Fruit fly (Drosophila melanogaster) whole organism, prepupa: ENCODE data around the gene GstD6.
A peak's percentile ranks its signal among the peaks of the same experiment; 100 is the strongest.

ENCODE experiments used
- Blimp-1 ChIP-seq: fragments of 200-800 bp; sonication (Bioruptor generic); optimal IDR thresholded peaks from 3 replicates; lab custom pipeline; 2017; ENCODE audit warnings: missing biosample characterization, missing genetic modification characterization, mild to moderate bottlenecking, moderate library complexity, missing genetic modification reagents
- CG10631 ChIP-seq: fragments of 200-800 bp; sonication (Bioruptor generic); optimal IDR thresholded peaks from 2 replicates; lab custom pipeline; 2016; ENCODE audit warnings: missing biosample characterization, missing genetic modification characterization
- CG10669 ChIP-seq: fragments of 200-800 bp; sonication (Bioruptor generic); optimal IDR thresholded peaks from 3 replicates; lab custom pipeline; 2018; ENCODE audit warnings: missing biosample characterization, mild to moderate bottlenecking, missing genetic modification characterization, moderate library complexity
- CG11294 ChIP-seq: fragments of 200-800 bp; sonication (Bioruptor generic); IDR thresholded peaks from 2 replicates; pipeline ENCODE4 v1.3.6; 2022; ENCODE audit warnings: missing biosample characterization, missing genetic modification characterization
- CG15336 ChIP-seq: fragments of 200-800 bp; sonication (Bioruptor generic); IDR thresholded peaks from 2 replicates; pipeline ENCODE4 v1.3.6; 2022; ENCODE audit warnings: missing biosample characterization, missing genetic modification characterization
- CG16779 ChIP-seq: fragments of 200-800 bp; sonication (Bioruptor generic); optimal IDR thresholded peaks from 3 replicates; lab custom pipeline; 2017; ENCODE audit warnings: missing biosample characterization, mild to moderate bottlenecking, missing genetic modification characterization
- CG3032 ChIP-seq: fragments of 200-800 bp; optimal IDR thresholded peaks from 2 replicates; lab custom pipeline; 2019; ENCODE audit warnings: missing biosample characterization, mild to moderate bottlenecking, missing genetic modification characterization, moderate library complexity
- CG32006 ChIP-seq: fragments of 200-800 bp; sonication (Bioruptor generic); optimal IDR thresholded peaks from 3 replicates; lab custom pipeline; 2017; ENCODE audit warnings: missing biosample characterization, mild to moderate bottlenecking, missing genetic modification characterization
- CG34406 ChIP-seq: fragments of 200-800 bp; sonication (Bioruptor generic); optimal IDR thresholded peaks from 3 replicates; lab custom pipeline; 2016; ENCODE audit warnings: missing biosample characterization, missing genetic modification characterization
- CG3919 ChIP-seq: fragments of 200-800 bp; sonication (Bioruptor generic); optimal IDR thresholded peaks from 3 replicates; lab custom pipeline; 2016; ENCODE audit warnings: missing biosample characterization, missing genetic modification characterization
- CG4318 ChIP-seq: fragments of 200-800 bp; sonication (Bioruptor generic); optimal IDR thresholded peaks from 3 replicates; lab custom pipeline; 2017; ENCODE audit warnings: missing biosample characterization, mild to moderate bottlenecking, missing genetic modification characterization
- CG6163 ChIP-seq: fragments of 200-800 bp; sonication (Bioruptor generic); IDR thresholded peaks from 3 replicates; pipeline ENCODE4 v1.3.6; 2022; ENCODE audit warnings: missing biosample characterization, missing genetic modification characterization
- CG6276 ChIP-seq: fragments of 200-800 bp; sonication (Bioruptor generic); optimal IDR thresholded peaks from 2 replicates; lab custom pipeline; 2017; ENCODE audit warnings: missing biosample characterization, mild to moderate bottlenecking, missing genetic modification characterization
- CG6792 ChIP-seq: fragments of 200-800 bp; sonication (Bioruptor generic); optimal IDR thresholded peaks from 3 replicates; lab custom pipeline; 2016; ENCODE audit warnings: missing biosample characterization, missing genetic modification characterization
- CG6854 ChIP-seq: fragments of 200-800 bp; sonication (Bioruptor generic); optimal IDR thresholded peaks from 2 replicates; lab custom pipeline; 2017; ENCODE audit warnings: missing biosample characterization, mild to moderate bottlenecking, missing genetic modification characterization
- CG7368 ChIP-seq: fragments of 200-800 bp; sonication (Bioruptor generic); optimal IDR thresholded peaks from 3 replicates; lab custom pipeline; 2016; ENCODE audit warnings: missing biosample characterization, missing genetic modification characterization
- CG8119 ChIP-seq: fragments of 200-800 bp; sonication (Bioruptor generic); IDR thresholded peaks from 3 replicates; pipeline ENCODE4 v1.3.6; 2022; ENCODE audit warnings: missing biosample characterization, missing genetic modification characterization
- CG8319 ChIP-seq: fragments of 200-800 bp; sonication (Bioruptor generic); optimal IDR thresholded peaks from 3 replicates; lab custom pipeline; 2016; ENCODE audit warnings: missing biosample characterization, missing genetic modification characterization
- CG8632 ChIP-seq: fragments of 200-800 bp; sonication (Bioruptor generic); optimal IDR thresholded peaks from 3 replicates; lab custom pipeline; 2016; ENCODE audit warnings: missing biosample characterization, missing genetic modification characterization
- Eip75B ChIP-seq: fragments of 200-800 bp; sonication (Bioruptor generic); optimal IDR thresholded peaks from 3 replicates; lab custom pipeline; 2016; ENCODE audit warnings: missing biosample characterization, missing genetic modification characterization
- Eip78C ChIP-seq: fragments of 200-800 bp; sonication (Bioruptor generic); peaks from one replicate; lab custom pipeline; 2016; ENCODE audit warnings: missing biosample characterization, missing genetic modification characterization
- Ets96B ChIP-seq: fragments of 200-800 bp; optimal IDR thresholded peaks from 2 replicates; lab custom pipeline; 2019; ENCODE audit warnings: missing biosample characterization, mild to moderate bottlenecking, missing genetic modification characterization, moderate library complexity
- Gug ChIP-seq: fragments of 200-800 bp; sonication (Bioruptor generic); IDR thresholded peaks from 2 replicates; pipeline ENCODE4 v1.3.6; 2022; ENCODE audit warnings: missing biosample characterization, missing genetic modification characterization
- Hr38 ChIP-seq: sonication (Bioruptor generic); optimal IDR thresholded peaks from 2 replicates; lab custom pipeline; 2016; ENCODE audit warnings: missing biosample characterization, missing genetic modification characterization
- Hr4 ChIP-seq: fragments of 200-800 bp; sonication (Bioruptor generic); optimal IDR thresholded peaks from 3 replicates; lab custom pipeline; 2016; ENCODE audit warnings: missing biosample characterization, missing genetic modification characterization
- Lpt ChIP-seq: fragments of 200-800 bp; sonication (Bioruptor generic); optimal IDR thresholded peaks from 3 replicates; lab custom pipeline; 2016; ENCODE audit warnings: missing biosample characterization, missing genetic modification characterization
- Met ChIP-seq: fragments of 200-800 bp; sonication (Bioruptor generic); optimal IDR thresholded peaks from 3 replicates; lab custom pipeline; 2016; ENCODE audit warnings: missing biosample characterization, missing genetic modification characterization
- OdsH ChIP-seq: fragments of 200-800 bp; sonication (Bioruptor generic); optimal IDR thresholded peaks from 3 replicates; lab custom pipeline; 2016; ENCODE audit warnings: missing biosample characterization, missing genetic modification characterization
- Sox102F ChIP-seq: fragments of 200-800 bp; sonication (Bioruptor generic); optimal IDR thresholded peaks from 2 replicates; lab custom pipeline; 2016; ENCODE audit warnings: missing biosample characterization, mild to moderate bottlenecking, missing genetic modification characterization
- Sox14 ChIP-seq: fragments of 200-800 bp; sonication (Bioruptor generic); optimal IDR thresholded peaks from 3 replicates; lab custom pipeline; 2016; ENCODE audit warnings: missing biosample characterization, missing genetic modification characterization
- Sox15 ChIP-seq: fragments of 200-800 bp; sonication (Bioruptor generic); optimal IDR thresholded peaks from 3 replicates; lab custom pipeline; 2016; ENCODE audit warnings: missing biosample characterization, missing genetic modification characterization
- achi ChIP-seq: fragments of 200-800 bp; sonication (Bioruptor generic); optimal IDR thresholded peaks from 3 replicates; lab custom pipeline; 2016; ENCODE audit warnings: missing biosample characterization, missing genetic modification characterization
- dac ChIP-seq: fragments of 200-800 bp; sonication (Bioruptor generic); optimal IDR thresholded peaks from 2 replicates; lab custom pipeline; 2017; ENCODE audit warnings: missing biosample characterization, mild to moderate bottlenecking, missing genetic modification characterization
- dsx ChIP-seq: fragments of 200-800 bp; optimal IDR thresholded peaks from 3 replicates; lab custom pipeline; 2019; ENCODE audit warnings: missing biosample characterization, mild to moderate bottlenecking, missing genetic modification characterization, moderate library complexity; ENCODE audit not compliant: poor library complexity, severe bottlenecking
- eg ChIP-seq: fragments of 200-800 bp; sonication (Bioruptor generic); IDR thresholded peaks from 3 replicates; pipeline ENCODE4 v1.3.6; 2022; ENCODE audit warnings: missing biosample characterization, missing genetic modification characterization
- fd59A ChIP-seq: fragments of 200-800 bp; sonication (Bioruptor generic); optimal IDR thresholded peaks from 2 replicates; lab custom pipeline; 2017; ENCODE audit warnings: missing biosample characterization, mild to moderate bottlenecking, missing genetic modification characterization, missing genetic modification reagents
- fd85E ChIP-seq: fragments of 200-800 bp; sonication (Bioruptor generic); optimal IDR thresholded peaks from 3 replicates; lab custom pipeline; 2016; ENCODE audit warnings: missing biosample characterization, missing genetic modification characterization
- fkh ChIP-seq: fragments of 200-800 bp; sonication (Bioruptor generic); optimal IDR thresholded peaks from 3 replicates; lab custom pipeline; 2017; ENCODE audit warnings: missing biosample characterization, mild to moderate bottlenecking, missing genetic modification characterization, moderate library complexity
- lz ChIP-seq: fragments of 200-800 bp; sonication (Bioruptor generic); optimal IDR thresholded peaks from 3 replicates; lab custom pipeline; 2016; ENCODE audit warnings: missing biosample characterization, missing genetic modification characterization
- net ChIP-seq: fragments of 200-800 bp; sonication (Bioruptor generic); optimal IDR thresholded peaks from 3 replicates; lab custom pipeline; 2016; ENCODE audit warnings: missing biosample characterization, missing genetic modification characterization
- pdm3 ChIP-seq: fragments of 200-800 bp; sonication (Bioruptor generic); optimal IDR thresholded peaks from 3 replicates; lab custom pipeline; 2016; ENCODE audit warnings: missing biosample characterization, missing genetic modification characterization
- spab ChIP-seq: fragments of 200-800 bp; sonication (Bioruptor generic); optimal IDR thresholded peaks from 2 replicates; lab custom pipeline; 2017; ENCODE audit warnings: missing biosample characterization, mild to moderate bottlenecking, missing genetic modification characterization, missing genetic modification reagents
- ss ChIP-seq, 2 experiments: fragments of 200-800 bp; sonication (Bioruptor generic); optimal IDR thresholded peaks; 2 replicates in 1 of 2; 3 replicates in 1 of 2; lab custom pipeline; 2017 to 2018; ENCODE audit warnings: mild to moderate bottlenecking in 2 of 2, missing biosample characterization in 2 of 2, missing genetic modification characterization in 2 of 2, moderate library complexity in 1 of 2
- svp ChIP-seq: fragments of 200-800 bp; sonication (Bioruptor generic); peaks from one replicate; lab custom pipeline; 2016; ENCODE audit warnings: missing biosample characterization, missing genetic modification characterization
- topi ChIP-seq: fragments of 200-800 bp; sonication (Bioruptor generic); optimal IDR thresholded peaks from 3 replicates; lab custom pipeline; 2016; ENCODE audit warnings: missing biosample characterization, missing genetic modification characterization

GstD6 gene

dm6 chr3R:12381130-12381700 lies 4.3 kb downstream of the GstD6 start:
- TF ChIP-seq Gug (GFP tag; lab: Robert Waterston, UW) (0 out of 2 replicates have a peak, but pooled peaks have one; percentile 38), Sox15 (GFP tag; lab: Kevin White, UChicago) (no peak), fkh (GFP tag; lab: Kevin White, UChicago) (no peak), CG15336 (peak; percentile 74), Eip75B (GFP tag; lab: Kevin White, UChicago) (no peak), Sox102F (GFP tag; lab: Kevin White, UChicago) (no peak), OdsH (GFP tag; lab: Kevin White, UChicago) (no peak), CG6854 (no peak), eg (peak; percentile 54), lz (GFP tag; lab: Kevin White, UChicago) (no peak), pdm3 (GFP tag; lab: Kevin White, UChicago) (peak; percentile 34), achi (peak; percentile 27), CG16779 (tag; lab: Kevin White, UChicago) (no peak), CG6163 (GFP tag; lab: Robert Waterston, UW) (peak; percentile 77), dac (GFP tag; lab: Kevin White, UChicago) (peak; percentile 23), CG8632 (GFP tag; lab: Kevin White, UChicago) (no peak), svp (peak; percentile 70), Hr4 (GFP tag; lab: Kevin White, UChicago) (peak; percentile 54), CG3032 (tag; lab: Kevin White, UChicago) (no peak), Blimp-1 (GFP tag; lab: Kevin White, UChicago) (no peak), CG34406 (GFP tag; lab: Kevin White, UChicago) (no peak), fd85E (GFP tag; lab: Kevin White, UChicago) (no peak), Sox14 (GFP tag; lab: Kevin White, UChicago) (peak; percentile 0), CG4318 (GFP tag; lab: Kevin White, UChicago) (peak; percentile 54), CG32006 (GFP tag; lab: Kevin White, UChicago) (peak; percentile 78), topi (GFP tag; lab: Kevin White, UChicago) (no peak), spab (GFP tag; lab: Kevin White, UChicago) (no peak), Met (GFP tag; lab: Kevin White, UChicago) (no peak), Hr38 (GFP tag; lab: Kevin White, UChicago) (no peak), net (GFP tag; lab: Kevin White, UChicago) (peak; percentile 3), Ets96B (tag; lab: Kevin White, UChicago) (no peak), Eip78C (GFP tag; lab: Kevin White, UChicago) (peak; percentile 60), CG8119 (peak; percentile 66), fd59A (GFP tag; lab: Kevin White, UChicago) (no peak), CG3919 (GFP tag; lab: Kevin White, UChicago) (no peak), CG10631 (no peak), CG7368 (no peak), CG10669 (no peak), CG8319 (GFP tag; lab: Kevin White, UChicago) (no peak), CG6792 (GFP tag; lab: Kevin White, UChicago) (no peak), Lpt (peak; percentile 45), ss (GFP tag; optimal IDR thresholded peaks at IDR 0.05; lab: Kevin White, UChicago) (no peak), CG6276 (GFP tag; lab: Kevin White, UChicago) (peak; percentile 44), CG11294 (GFP tag; lab: Robert Waterston, UW) (peak; percentile 31; the same call in 1 of the 2 replicates), dsx (no peak)
- TF ChIP-seq, all 60 proteins: peak for 18
